Worm (Caenorhabditis elegans) whole organism, L4 larva: ENCODE results near the gene K12H6.7.

ENCODE experiments used
- Y5F2A.4 ChIP-seq: fragments of 200-800 bp; sonication (Bioruptor generic); optimal IDR thresholded peaks from 2 replicates; lab custom pipeline; 2018; ENCODE audit warnings: mild to moderate bottlenecking, missing genetic modification characterization, missing compliant biosample characterization
- aly-2 ChIP-seq: sonication (generic microtip); optimal IDR thresholded peaks from 2 replicates; lab custom pipeline; 2018; ENCODE audit warnings: missing biosample characterization, missing genetic modification characterization
- ceh-20 ChIP-seq: fragments of 200-800 bp; sonication (Bioruptor generic); IDR thresholded peaks from 2 replicates; pipeline ENCODE4 v1.3.6; 2022; ENCODE audit warnings: missing genetic modification reagents, missing genetic modification characterization, missing compliant biosample characterization
- ceh-44 ChIP-seq: fragments of 200-800 bp; sonication (Bioruptor generic); IDR thresholded peaks from 2 replicates; pipeline ENCODE4 v1.3.6; 2022; ENCODE audit warnings: missing genetic modification reagents, missing genetic modification characterization, missing compliant biosample characterization
- dmd-6 ChIP-seq: fragments of 200-800 bp; sonication (Bioruptor generic); IDR thresholded peaks from 2 replicates; pipeline ENCODE4 v1.3.6; 2022; ENCODE audit warnings: missing genetic modification reagents, missing genetic modification characterization, missing compliant biosample characterization
- hlh-30 ChIP-seq: sonication (generic microtip); optimal IDR thresholded peaks from 2 replicates; lab custom pipeline; 2017; ENCODE audit warnings: antibody characterized with exemption, mild to moderate bottlenecking, missing genetic modification characterization, missing compliant biosample characterization; ENCODE audit not compliant: insufficient read depth
- lim-7 ChIP-seq: fragments of 200-800 bp; sonication (Bioruptor generic); IDR thresholded peaks from 2 replicates; pipeline ENCODE4 v1.3.6; 2022; ENCODE audit warnings: missing genetic modification characterization, missing compliant biosample characterization
- lin-1 ChIP-seq: fragments of 200-800 bp; sonication (Bioruptor generic); IDR thresholded peaks from 2 replicates; pipeline ENCODE4 v1.3.6; 2022; ENCODE audit warnings: missing genetic modification reagents, missing genetic modification characterization, missing compliant biosample characterization
- mxl-2 ChIP-seq: fragments of 200-800 bp; sonication (Bioruptor generic); conservative IDR thresholded peaks from 2 replicates; pipeline ENCODE4 v1.3.6; 2022; ENCODE audit warnings: missing genetic modification reagents, missing genetic modification characterization, missing compliant biosample characterization
- nhr-77 ChIP-seq: fragments of 150-350 bp; optimal IDR thresholded peaks from 2 replicates; lab custom pipeline; 2014; ENCODE audit warnings: missing biosample characterization, missing genetic modification characterization
- unc-130 ChIP-seq: sonication (generic microtip); optimal IDR thresholded peaks from 2 replicates; lab custom pipeline; 2016; ENCODE audit warnings: missing genetic modification reagents, missing genetic modification characterization, missing compliant biosample characterization
- unc-39 ChIP-seq: sonication (generic microtip); optimal IDR thresholded peaks from 2 replicates; lab custom pipeline; 2017; ENCODE audit warnings: missing biosample characterization, missing genetic modification characterization
- unc-62 ChIP-seq, 3 experiments: fragments of 150-350 bp in 1 of 3; sonication (generic microtip); optimal IDR thresholded peaks in 2 of 3; peaks in 1 of 3; 1 replicate in 1 of 3; 2 replicates in 2 of 3; lab custom pipeline; 2014 to 2017; ENCODE audit warnings: missing biosample characterization in 3 of 3, missing genetic modification characterization in 3 of 3, missing genetic modification reagents in 3 of 3, missing genotype in 1 of 3
- zip-2 ChIP-seq: fragments of 150-350 bp; optimal IDR thresholded peaks from 2 replicates; lab custom pipeline; 2014; ENCODE audit warnings: missing biosample characterization, missing genetic modification characterization

- no peak for TF ChIP-seq mxl-2 (GFP tag; lab: Robert Waterston, UW)
- no peak for TF ChIP-seq hlh-30 (tag; lab: Kevin White, UChicago)
- TF ChIP-seq unc-39 (tag; lab: Kevin White, UChicago) = no peak
- no peak for TF ChIP-seq lim-7
- TF ChIP-seq ceh-20 (GFP tag; lab: Robert Waterston, UW) = no peak
- TF ChIP-seq lin-1 (GFP tag; lab: Robert Waterston, UW) = no peak
- TF ChIP-seq dmd-6 (GFP tag; lab: Robert Waterston, UW) = no peak
- TF ChIP-seq aly-2 (tag; lab: Kevin White, UChicago) = no peak
- TF ChIP-seq ceh-44 (GFP tag; lab: Robert Waterston, UW) = no peak
- no peak for TF ChIP-seq zip-2
- no peak for TF ChIP-seq nhr-77
- no peak for TF ChIP-seq unc-62 (GFP tag; optimal IDR thresholded peaks at IDR 0.05 in 1 of 2; lab: Kevin White, UChicago)
- no peak for TF ChIP-seq unc-62 (tag; optimal IDR thresholded peaks at IDR 0.05; lab: Kevin White, UChicago)
- no peak for TF ChIP-seq unc-130 (GFP tag; lab: Kevin White, UChicago)
- TF ChIP-seq Y5F2A.4 (GFP tag; lab: Kevin White, UChicago) = no peak
Observed at ce11 chrII:2815017-2815416, 21.7 kb downstream of the K12H6.7 start.
